Worm (Caenorhabditis elegans) whole organism, L2 larva: Measurements from ENCODE around the gene F26G1.9.

Source experiments
- aly-2 ChIP-seq: fragments of 150-350 bp; optimal IDR thresholded peaks from 2 replicates; lab custom pipeline; 2014; ENCODE audit warnings: missing biosample characterization, missing genetic modification characterization
- elt-3 ChIP-seq: sonication (generic microtip); optimal IDR thresholded peaks from 2 replicates; lab custom pipeline; 2017; ENCODE audit warnings: missing biosample characterization, missing genetic modification characterization
- skn-1 ChIP-seq: sonication (generic microtip); optimal IDR thresholded peaks from 2 replicates; lab custom pipeline; 2017; ENCODE audit warnings: missing biosample characterization, missing genetic modification characterization

ce11 chrII:4789835-4790343 is 16.1 kb upstream of the F26G1.9 start, which contains the start of gene F26G1.15:
- TF ChIP-seq elt-3 (tag; lab: Kevin White, UChicago) = no peak
- no peak for TF ChIP-seq skn-1 (tag; lab: Kevin White, UChicago)
- TF ChIP-seq aly-2 (tag; lab: Kevin White, UChicago) = no peak
